Worm (Caenorhabditis elegans): ENCODE data around the gene W09D10.4.

Gene W09D10.4

ce11 chrIII:10742382-10742860, 26.4 kb upstream of the W09D10.4 start, which contains the start of the genes tbb-1 and rib-2 (continued):
- TF ChIP-seq daf-16 (GFP tag; optimal IDR thresholded peaks at IDR 0.05) (no peak), daf-16 (tag; optimal IDR thresholded peaks at IDR 0.05) (peak; percentile 77), ces-1 (GFP tag; optimal IDR thresholded peaks at IDR 0.05) (no peak), daf-19 (GFP tag; conservative IDR thresholded peaks at IDR 0.05) (no peak), mdl-1 (tag; optimal IDR thresholded peaks at IDR 0.05) (peak; percentile 29 to 88), ceh-32 (tag; optimal IDR thresholded peaks at IDR 0.05; ENCODE audit: poor library complexity) (no peak), ZK546.5 (tag; optimal IDR thresholded peaks at IDR 0.05) (no peak), T20F7.1 (GFP tag; optimal IDR thresholded peaks at IDR 0.05) (no peak), lin-13 (GFP tag; optimal IDR thresholded peaks at IDR 0.05) (peak; percentile 93), Y48G9A.11 (GFP tag; IDR thresholded peaks at IDR 0.05) (peak; percentile 88), pha-4 (GFP tag; IDR thresholded peaks at IDR 0.05) (peak; percentile 76), pha-4 (tag; optimal IDR thresholded peaks at IDR 0.05) (no peak), lim-7 (GFP tag; IDR thresholded peaks at IDR 0.05) (no peak), nhr-48 (tag; optimal IDR thresholded peaks at IDR 0.05) (peak; percentile 75), dmd-9 (GFP tag; IDR thresholded peaks at IDR 0.05) (0 out of 2 replicates have a peak, but pooled peaks have one; percentile 32), skn-1 (tag; optimal IDR thresholded peaks at IDR 0.05) (no peak), nhr-42 (GFP tag; IDR thresholded peaks at IDR 0.05) (0 out of 2 replicates have a peak, but pooled peaks have one; percentile 53), php-3 (GFP tag; IDR thresholded peaks at IDR 0.05) (peak; percentile 99), D1046.2 (GFP tag; IDR thresholded peaks at IDR 0.05) (0 out of 2 replicates have a peak, but pooled peaks have one; percentile 45), dmd-8 (GFP tag; IDR thresholded peaks at IDR 0.05) (no peak), dpl-1 (GFP tag; optimal IDR thresholded peaks at IDR 0.05) (peak; percentile 91), attf-4 (tag; optimal IDR thresholded peaks at IDR 0.05) (no peak), mes-2 (tag; optimal IDR thresholded peaks at IDR 0.05; ENCODE audit: poor library complexity, severe bottlenecking) (peak; percentile 82), pqm-1 (tag; optimal IDR thresholded peaks at IDR 0.05) (peak; percentile 86), nhr-111 (GFP tag; optimal IDR thresholded peaks at IDR 0.05) (no peak), jun-1 (tag; optimal IDR thresholded peaks at IDR 0.05) (peak; percentile 39), hlh-11 (tag; optimal IDR thresholded peaks at IDR 0.05) (peak; percentile 96), Y5F2A.4 (GFP tag; optimal IDR thresholded peaks at IDR 0.05) (no peak), ZK337.2 (GFP tag; IDR thresholded peaks at IDR 0.05) (no peak), lin-15B (tag; optimal IDR thresholded peaks at IDR 0.05) (peak; percentile 24), madf-9 (GFP tag; conservative IDR thresholded peaks at IDR 0.05) (peak; percentile 83; the same call in 1 of the 2 replicates), unc-62 (GFP tag; optimal IDR thresholded peaks at IDR 0.05 in 1 of 2) (peak in 1 of 2 experiments; percentile 20), unc-62 (tag; optimal IDR thresholded peaks at IDR 0.05) (no peak), ceh-44 (GFP tag; IDR thresholded peaks at IDR 0.05) (0 out of 2 replicates have a peak, but pooled peaks have one; percentile 27), egl-43 (GFP tag; IDR thresholded peaks at IDR 0.05) (no peak), zfp-2 (tag; optimal IDR thresholded peaks at IDR 0.05) (peak; percentile 13), fos-1 (tag; optimal IDR thresholded peaks at IDR 0.05) (peak; percentile 38), ama-1 (optimal IDR thresholded peaks at IDR 0.05) (no peak), dve-1 (tag; optimal IDR thresholded peaks at IDR 0.05; ENCODE audit: insufficient read depth) (peak; percentile 96), lin-29 (GFP tag; IDR thresholded peaks at IDR 0.05) (no peak), aha-1 (tag) (peak; percentile 89), nhr-77 (tag; optimal IDR thresholded peaks at IDR 0.05) (peak; percentile 92), F49E8.2 (tag; optimal IDR thresholded peaks at IDR 0.05; ENCODE audit: borderline replicate concordance) (peak; percentile 89), nhr-6 (tag; optimal IDR thresholded peaks at IDR 0.05) (peak; percentile 78)

Measured in whole organism, L4 larva.